Fruit fly (Drosophila melanogaster) whole organism, adult: ENCODE measurements around the gene Ent3.

Experiments used
- CG11617 ChIP-seq: fragments of 200-800 bp; sonication (Bioruptor generic); optimal IDR thresholded peaks from 2 replicates; lab custom pipeline; 2017; ENCODE audit warnings: mild to moderate bottlenecking, missing biosample characterization, missing genetic modification reagents, missing genetic modification characterization
- CG12768 ChIP-seq: fragments of 200-800 bp; sonication (Bioruptor generic); optimal IDR thresholded peaks from 2 replicates; lab custom pipeline; 2017; ENCODE audit warnings: missing biosample characterization, missing genetic modification characterization, mild to moderate bottlenecking, moderate library complexity, missing genetic modification reagents
- CG14711 ChIP-seq: fragments of 200-800 bp; sonication (Bioruptor generic); optimal IDR thresholded peaks from 2 replicates; lab custom pipeline; 2018; ENCODE audit warnings: missing biosample characterization, mild to moderate bottlenecking, missing genetic modification characterization, moderate library complexity
- CG1620 ChIP-seq: fragments of 200-800 bp; sonication (Bioruptor generic); optimal IDR thresholded peaks from 2 replicates; lab custom pipeline; 2016; ENCODE audit warnings: missing biosample characterization, missing genetic modification characterization
- CG33017 ChIP-seq: fragments of 200-800 bp; sonication (Bioruptor generic); optimal IDR thresholded peaks from 2 replicates; lab custom pipeline; 2018; ENCODE audit warnings: missing biosample characterization, mild to moderate bottlenecking, missing genetic modification characterization, moderate library complexity
- CG5204 ChIP-seq: fragments of 200-800 bp; sonication (Bioruptor generic); optimal IDR thresholded peaks from 2 replicates; lab custom pipeline; 2016; ENCODE audit warnings: missing biosample characterization, missing genetic modification characterization
- CG7045 ChIP-seq: fragments of 200-800 bp; sonication (Bioruptor generic); optimal IDR thresholded peaks from 2 replicates; lab custom pipeline; 2017; ENCODE audit warnings: missing biosample characterization, mild to moderate bottlenecking, missing genetic modification characterization
- CG7101 ChIP-seq: fragments of 200-800 bp; sonication (Bioruptor generic); optimal IDR thresholded peaks from 2 replicates; lab custom pipeline; 2018; ENCODE audit warnings: missing biosample characterization, mild to moderate bottlenecking, missing genetic modification characterization, moderate library complexity
- Clk ChIP-seq: fragments of 200-800 bp; sonication (Bioruptor generic); optimal IDR thresholded peaks from 2 replicates; lab custom pipeline; 2017; ENCODE audit warnings: missing biosample characterization, missing genetic modification characterization
- Crg-1 ChIP-seq: fragments of 200-800 bp; sonication (Bioruptor generic); optimal IDR thresholded peaks from 2 replicates; lab custom pipeline; 2016; ENCODE audit warnings: missing biosample characterization, missing genetic modification characterization
- Hr96 ChIP-seq: fragments of 200-800 bp; sonication (Bioruptor generic); optimal IDR thresholded peaks from 2 replicates; lab custom pipeline; 2016; ENCODE audit warnings: missing biosample characterization, missing genetic modification characterization
- Mnt ChIP-seq: fragments of 200-800 bp; sonication (Bioruptor generic); optimal IDR thresholded peaks from 2 replicates; lab custom pipeline; 2016; ENCODE audit warnings: missing biosample characterization, mild to moderate bottlenecking, missing genetic modification characterization
- bab1 ChIP-seq: fragments of 200-800 bp; sonication (Bioruptor generic); optimal IDR thresholded peaks from 3 replicates; lab custom pipeline; 2019; ENCODE audit warnings: missing biosample characterization, mild to moderate bottlenecking, missing genetic modification characterization, moderate library complexity
- cic ChIP-seq: fragments of 200-800 bp; sonication (Bioruptor generic); optimal IDR thresholded peaks from 2 replicates; lab custom pipeline; 2017; ENCODE audit warnings: missing biosample characterization, mild to moderate bottlenecking, missing genetic modification characterization, moderate library complexity
- cnc ChIP-seq, 2 experiments: fragments of >200 bp; optimal IDR thresholded peaks; 2 replicates each; lab custom pipeline; 2017
- kay ChIP-seq: fragments of 200-800 bp; sonication (Bioruptor generic); peaks from one replicate; lab custom pipeline; 2016; ENCODE audit warnings: missing biosample characterization, missing genetic modification characterization, borderline replicate concordance
- ovo ChIP-seq: fragments of 200-800 bp; sonication (Bioruptor generic); optimal IDR thresholded peaks from 2 replicates; lab custom pipeline; 2016; ENCODE audit warnings: missing biosample characterization, missing genetic modification characterization
- pad ChIP-seq: fragments of 200-800 bp; sonication (Bioruptor generic); optimal IDR thresholded peaks from 3 replicates; lab custom pipeline; 2017; ENCODE audit warnings: missing biosample characterization, missing genetic modification characterization, mild to moderate bottlenecking, moderate library complexity, missing genetic modification reagents
- tj ChIP-seq: fragments of 200-800 bp; sonication (Bioruptor generic); optimal IDR thresholded peaks from 3 replicates; lab custom pipeline; 2017; ENCODE audit warnings: missing biosample characterization, mild to moderate bottlenecking, missing genetic modification characterization, moderate library complexity
- toe ChIP-seq: fragments of 200-800 bp; sonication (Bioruptor generic); optimal IDR thresholded peaks from 2 replicates; lab custom pipeline; 2016; ENCODE audit warnings: missing biosample characterization, missing genetic modification characterization

Ent3 gene

dm6 chr3L:12857553-12858122 lies 4.2 kb downstream of the Ent3 start:
- TF ChIP-seq bab1 (GFP tag; lab: Kevin White, UChicago): no peak
- TF ChIP-seq toe: no peak
- TF ChIP-seq CG11617 (GFP tag; lab: Kevin White, UChicago): no peak

- no peak for TF ChIP-seq CG7045 (GFP tag; lab: Kevin White, UChicago)
- peak; percentile 6 for TF ChIP-seq CG14711 (tag; lab: Kevin White, UChicago)
- peak; percentile 33 for TF ChIP-seq CG7101 (tag; lab: Kevin White, UChicago)
- TF ChIP-seq cic (GFP tag; lab: Kevin White, UChicago): peak; percentile 45
- no peak for TF ChIP-seq cnc (optimal IDR thresholded peaks at IDR 0.05; lab: Kevin White, UChicago)
- no peak for TF ChIP-seq bab1 (GFP tag; lab: Kevin White, UChicago)
- peak; percentile 23 for TF ChIP-seq pad (GFP tag; lab: Kevin White, UChicago)
- TF ChIP-seq kay (GFP tag; lab: Kevin White, UChicago): peak; percentile 84
- TF ChIP-seq CG12768 (GFP tag; lab: Kevin White, UChicago): no peak
- no peak for TF ChIP-seq Clk (GFP tag; lab: Kevin White, UChicago)
- peak; percentile 46 for TF ChIP-seq CG33017
Measured at dm6 chr3L:12861255-12861899, 7.9 kb downstream of the Ent3 start, which contains the start of gene CG32107. Gene CG32107 (minus strand): TSS chr3L:12861305.

- TF ChIP-seq Hr96 (GFP tag; lab: Kevin White, UChicago) (no peak), CG11617 (GFP tag; lab: Kevin White, UChicago) (no peak), Crg-1 (GFP tag; lab: Kevin White, UChicago) (no peak), Mnt (GFP tag; lab: Kevin White, UChicago) (no peak)
Measured at dm6 chr3L:12862820-12863219, 9.4 kb downstream of the Ent3 start, which contains the start of gene CG10943. Gene CG10943 (minus strand): TSS chr3L:12862920.

dm6 chr3L:12864472-12864871 lies 11.0 kb downstream of the Ent3 start:
- no peak for TF ChIP-seq Crg-1 (GFP tag; lab: Kevin White, UChicago)
- no peak for TF ChIP-seq kay (GFP tag; lab: Kevin White, UChicago)
- no peak for TF ChIP-seq CG33017

- TF ChIP-seq Clk (GFP tag; lab: Kevin White, UChicago): no peak
- no peak for TF ChIP-seq toe
- peak; percentile 67 for TF ChIP-seq pad (GFP tag; lab: Kevin White, UChicago)
Measured at dm6 chr3L:12867956-12868443, 14.6 kb downstream of the Ent3 start.

dm6 chr3L:12874211-12874610 lies 20.8 kb downstream of the Ent3 start:
- TF ChIP-seq ovo (no peak), Clk (GFP tag; lab: Kevin White, UChicago) (no peak), Crg-1 (GFP tag; lab: Kevin White, UChicago) (no peak), CG7101 (tag; lab: Kevin White, UChicago) (no peak), CG11617 (GFP tag; lab: Kevin White, UChicago) (no peak), CG1620 (GFP tag; lab: Kevin White, UChicago) (no peak), CG5204 (no peak), CG7045 (GFP tag; lab: Kevin White, UChicago) (no peak), CG14711 (tag; lab: Kevin White, UChicago) (no peak), cnc (optimal IDR thresholded peaks at IDR 0.05; lab: Kevin White, UChicago) (no peak), Mnt (GFP tag; lab: Kevin White, UChicago) (no peak), bab1 (GFP tag; lab: Kevin White, UChicago) (no peak), Hr96 (GFP tag; lab: Kevin White, UChicago) (no peak), CG12768 (GFP tag; lab: Kevin White, UChicago) (no peak), CG33017 (no peak), tj (GFP tag; lab: Kevin White, UChicago) (no peak), kay (GFP tag; lab: Kevin White, UChicago) (no peak), toe (no peak), pad (GFP tag; lab: Kevin White, UChicago) (no peak)

dm6 chr3L:12884680-12885079 lies 31.2 kb downstream of the Ent3 start, which contains the start of gene CG14120:
Gene CG14120 (plus strand): TSS chr3L:12885039.
- TF ChIP-seq cic (GFP tag; lab: Kevin White, UChicago) (peak; percentile 67), CG11617 (GFP tag; lab: Kevin White, UChicago) (peak; percentile 4), kay (GFP tag; lab: Kevin White, UChicago) (peak; percentile 63), pad (GFP tag; lab: Kevin White, UChicago) (no peak), Crg-1 (GFP tag; lab: Kevin White, UChicago) (no peak)
